Worm (Caenorhabditis elegans) whole organism, early embryonic: ENCODE data around the gene ttll-4.

Experiments used
- ama-1 ChIP-seq: fragments of 150-350 bp; optimal IDR thresholded peaks from 2 replicates; lab custom pipeline; 2014
- hmbx-1 ChIP-seq: sonication (generic microtip); optimal IDR thresholded peaks from 2 replicates; lab custom pipeline; 2016; ENCODE audit warnings: mild to moderate bottlenecking, missing genetic modification characterization, missing compliant biosample characterization
- pes-1 ChIP-seq: fragments of 200-800 bp; sonication (Bioruptor generic); IDR thresholded peaks from 2 replicates; pipeline ENCODE4 v1.3.6; 2022; ENCODE audit warnings: missing genetic modification reagents, missing genetic modification characterization, missing compliant biosample characterization
- tbx-37 ChIP-seq: fragments of 200-800 bp; sonication (Bioruptor generic); conservative IDR thresholded peaks from 2 replicates; pipeline ENCODE4 v1.3.6; 2022; ENCODE audit warnings: missing genetic modification reagents, missing genetic modification characterization, missing compliant biosample characterization

DNA sequence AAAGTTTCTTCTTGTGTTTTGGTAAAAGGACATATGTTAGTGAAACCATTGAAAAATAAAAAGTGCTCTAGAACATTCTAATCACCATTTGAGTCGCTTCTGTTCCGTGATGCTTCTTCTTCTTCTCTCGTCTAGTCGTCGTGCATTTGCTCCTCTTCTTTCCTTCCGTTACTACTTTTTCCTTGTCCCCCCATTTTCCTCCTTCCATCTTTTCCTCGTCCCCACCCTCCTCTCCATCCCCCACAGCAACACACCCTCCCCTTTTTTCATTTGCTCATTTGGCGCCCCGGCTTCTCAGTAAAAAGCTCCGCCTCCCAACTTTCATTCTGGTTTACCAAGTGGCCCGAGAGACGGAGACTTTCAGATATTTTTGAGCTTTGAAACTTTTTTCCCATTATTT is 27.7 kb downstream of the ttll-4 start:
- no peak for TF ChIP-seq ama-1 (lab: Kevin White, UChicago)
- TF ChIP-seq pes-1 (GFP tag; lab: Robert Waterston, UW): no peak
- no peak for TF ChIP-seq tbx-37
- TF ChIP-seq hmbx-1 (tag; lab: Kevin White, UChicago): no peak
